Worm (Caenorhabditis elegans) whole organism, young adult: ENCODE results near the gene Y39A1A.9.

ENCODE experiments used
- dpl-1 ChIP-seq: fragments of 150-350 bp; optimal IDR thresholded peaks from 2 replicates; lab custom pipeline; 2014; ENCODE audit warnings: missing biosample characterization, missing genetic modification reagents, missing genetic modification characterization
- ets-4 ChIP-seq: fragments of 200-800 bp; sonication (Bioruptor generic); optimal IDR thresholded peaks from 2 replicates; lab custom pipeline; 2018; ENCODE audit warnings: mild to moderate bottlenecking, missing genetic modification characterization, missing compliant biosample characterization
- unc-130 ChIP-seq: sonication (generic microtip); optimal IDR thresholded peaks from 2 replicates; lab custom pipeline; 2016; ENCODE audit warnings: missing genetic modification reagents, missing genetic modification characterization, missing compliant biosample characterization
- unc-62 ChIP-seq: fragments of 150-350 bp; optimal IDR thresholded peaks from 2 replicates; lab custom pipeline; 2014; ENCODE audit warnings: missing biosample characterization, missing genetic modification reagents, missing genetic modification characterization
- ztf-3 ChIP-seq: fragments of 200-800 bp; sonication (Bioruptor generic); optimal IDR thresholded peaks from 2 replicates; lab custom pipeline; 2018; ENCODE audit warnings: mild to moderate bottlenecking, missing genetic modification characterization, missing compliant biosample characterization

DNA sequence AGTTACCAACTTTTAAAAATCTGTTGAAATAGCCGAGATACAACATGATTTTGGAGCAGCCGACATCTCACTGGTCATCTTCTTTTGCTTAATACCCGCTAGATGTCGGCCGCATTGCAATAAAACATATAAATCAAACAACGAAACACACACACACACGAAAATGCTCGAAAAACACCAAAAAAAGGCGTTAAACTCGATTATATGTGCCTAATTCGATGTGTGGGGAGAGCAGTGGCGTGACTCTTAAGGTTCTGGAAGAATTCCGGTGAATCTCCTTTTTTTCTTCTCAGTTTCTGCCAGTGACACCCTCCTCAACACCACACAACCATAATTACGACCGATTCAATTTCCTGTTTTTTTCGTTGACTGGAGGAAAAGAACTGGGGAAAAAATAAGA lies 53.1 kb downstream of the Y39A1A.9 start:
- TF ChIP-seq ztf-3 (no peak), dpl-1 (GFP tag; lab: Kevin White, UChicago) (no peak), ets-4 (GFP tag; lab: Kevin White, UChicago) (no peak), unc-130 (GFP tag; lab: Kevin White, UChicago) (no peak), unc-62 (GFP tag; lab: Kevin White, UChicago) (no peak)
